Fruit fly (Drosophila melanogaster) Kc167 (cell line): ENCODE data around the gene Cht11.

Experiments used
- Myc ChIP-seq: fragments of >200 bp; optimal IDR thresholded peaks from 2 replicates; lab custom pipeline; 2017; ENCODE audit warnings: missing external identifiers
- Sin3A ChIP-seq: fragments of >200 bp; optimal IDR thresholded peaks from 2 replicates; lab custom pipeline; 2018; ENCODE audit warnings: missing external identifiers
- h ChIP-seq: fragments of >200 bp; optimal IDR thresholded peaks from 3 replicates; lab custom pipeline; 2018; ENCODE audit warnings: missing external identifiers
- insv ChIP-seq: fragments of >200 bp; optimal IDR thresholded peaks from 3 replicates; lab custom pipeline; 2018; ENCODE audit warnings: missing external identifiers
- psq ChIP-seq: fragments of >200 bp; optimal IDR thresholded peaks from 2 replicates; lab custom pipeline; 2017; ENCODE audit warnings: missing external identifiers
- ttk ChIP-seq: sonication (Bioruptor generic); optimal IDR thresholded peaks from 2 replicates; lab custom pipeline; 2017; ENCODE audit warnings: missing external identifiers

Gene Cht11

dm6 chrX:6856332-6856995 is 7.1 kb upstream of the Cht11 start:
- no peak for TF ChIP-seq Myc (lab: Kevin White, UChicago)
- peak; percentile 16 for TF ChIP-seq psq (lab: Kevin White, UChicago)

- TF ChIP-seq Sin3A (no peak), psq (lab: Kevin White, UChicago) (no peak), ttk (no peak), h (lab: Kevin White, UChicago) (no peak), Myc (lab: Kevin White, UChicago) (no peak), insv (lab: Kevin White, UChicago) (no peak)
Observed at dm6 chrX:6855366-6856200, 6.3 kb upstream of the Cht11 start.

- TF ChIP-seq Myc (lab: Kevin White, UChicago) (no peak), ttk (no peak), h (lab: Kevin White, UChicago) (no peak), psq (lab: Kevin White, UChicago) (no peak), Sin3A (no peak), insv (lab: Kevin White, UChicago) (no peak)
Observed at dm6 chrX:6854563-6854962, 5.2 kb upstream of the Cht11 start.

- no peak for TF ChIP-seq insv (lab: Kevin White, UChicago)
- no peak for TF ChIP-seq Sin3A
- no peak for TF ChIP-seq psq (lab: Kevin White, UChicago)
- TF ChIP-seq h (lab: Kevin White, UChicago), result no peak
- no peak for TF ChIP-seq ttk
- no peak for TF ChIP-seq Myc (lab: Kevin White, UChicago)
Observed at dm6 chrX:6853384-6853783, 4.1 kb upstream of the Cht11 start.

dm6 chrX:6852574-6852973 is 3.3 kb upstream of the Cht11 start:
- TF ChIP-seq Sin3A (no peak), Myc (lab: Kevin White, UChicago) (no peak), ttk (no peak), insv (lab: Kevin White, UChicago) (no peak), psq (lab: Kevin White, UChicago) (no peak), h (lab: Kevin White, UChicago) (no peak)

- peak; percentile 99 for TF ChIP-seq insv (lab: Kevin White, UChicago)
- TF ChIP-seq psq (lab: Kevin White, UChicago), result no peak
- TF ChIP-seq Myc (lab: Kevin White, UChicago), result no peak
- no peak for TF ChIP-seq Sin3A
Observed at dm6 chrX:6843841-6844440, 5.4 kb downstream of the Cht11 start, which contains the start of the genes CG14435 and Tmf. Gene CG14435 (minus strand): TSS chrX:6843921. Gene Tmf (plus strand): TSS chrX:6844341.

dm6 chrX:6832584-6832983 is 16.7 kb downstream of the Cht11 start, which contains the start of gene mAChR-C:
Gene mAChR-C (minus strand): TSS chrX:6832684.
- TF ChIP-seq psq (lab: Kevin White, UChicago), result no peak
- no peak for TF ChIP-seq Myc (lab: Kevin White, UChicago)
- TF ChIP-seq h (lab: Kevin White, UChicago), result no peak
- no peak for TF ChIP-seq insv (lab: Kevin White, UChicago)
- no peak for TF ChIP-seq ttk

dm6 chrX:6824203-6824602 is 25.1 kb downstream of the Cht11 start, which contains the start of gene nonC:
Gene nonC (plus strand): TSS chrX:6824496.
- TF ChIP-seq h (lab: Kevin White, UChicago), result no peak
- no peak for TF ChIP-seq ttk
- TF ChIP-seq psq (lab: Kevin White, UChicago), result no peak

dm6 chrX:6822904-6823303 is 26.4 kb downstream of the Cht11 start, which contains the start of gene Atx-1:
Gene Atx-1 (plus strand): TSS chrX:6823204.
- TF ChIP-seq Sin3A, result no peak
- no peak for TF ChIP-seq Myc (lab: Kevin White, UChicago)
- TF ChIP-seq insv (lab: Kevin White, UChicago), result no peak
- TF ChIP-seq ttk, result no peak
- TF ChIP-seq h (lab: Kevin White, UChicago), result no peak
- no peak for TF ChIP-seq psq (lab: Kevin White, UChicago)

- TF ChIP-seq h (lab: Kevin White, UChicago), result no peak
- no peak for TF ChIP-seq psq (lab: Kevin White, UChicago)
- no peak for TF ChIP-seq ttk
- TF ChIP-seq Sin3A, result no peak
- TF ChIP-seq Myc (lab: Kevin White, UChicago), result no peak
- no peak for TF ChIP-seq insv (lab: Kevin White, UChicago)
Observed at dm6 chrX:6820703-6821102, 28.6 kb downstream of the Cht11 start, which contains the start of the genes Nf-YC and xit. Gene Nf-YC (minus strand): TSS chrX:6820919. Gene xit (plus strand): TSS chrX:6821016.

- no peak for TF ChIP-seq h (lab: Kevin White, UChicago)
- TF ChIP-seq psq (lab: Kevin White, UChicago), result no peak
- TF ChIP-seq insv (lab: Kevin White, UChicago), result no peak
- TF ChIP-seq Sin3A, result no peak
- no peak for TF ChIP-seq Myc (lab: Kevin White, UChicago)
Observed at dm6 chrX:6813678-6814077, 35.6 kb downstream of the Cht11 start, which contains the start of gene iav. Gene iav (plus strand): TSS chrX:6813978.

dm6 chrX:6805404-6805803 is 43.9 kb downstream of the Cht11 start:
- TF ChIP-seq insv (lab: Kevin White, UChicago) (no peak), Myc (lab: Kevin White, UChicago) (no peak), Sin3A (no peak), psq (lab: Kevin White, UChicago) (no peak), ttk (no peak), h (lab: Kevin White, UChicago) (no peak)
